Worm (Caenorhabditis elegans) whole organism, L4 larva: Measurements from ENCODE around the gene coa-1.

ENCODE experiments used
- F10B5.3 ChIP-seq: sonication (generic microtip); optimal IDR thresholded peaks from 2 replicates; lab custom pipeline; 2016; ENCODE audit warnings: mild to moderate bottlenecking, missing genetic modification characterization, missing compliant biosample characterization
- F26F4.8 ChIP-seq: fragments of 200-800 bp; sonication (Bioruptor generic); conservative IDR thresholded peaks from 2 replicates; pipeline ENCODE4 v1.3.6; 2022; ENCODE audit warnings: missing genetic modification characterization, missing compliant biosample characterization
- F49E8.2 ChIP-seq: sonication (generic microtip); optimal IDR thresholded peaks from 2 replicates; lab custom pipeline; 2016; ENCODE audit warnings: missing compliant biosample characterization, mild to moderate bottlenecking, missing genetic modification characterization, borderline replicate concordance
- R02D3.7 ChIP-seq: fragments of 150-350 bp; sonication (generic microtip); optimal IDR thresholded peaks from 3 replicates; lab custom pipeline; 2014; ENCODE audit warnings: missing biosample characterization, missing genetic modification characterization
- Y5F2A.4 ChIP-seq: fragments of 200-800 bp; sonication (Bioruptor generic); optimal IDR thresholded peaks from 2 replicates; lab custom pipeline; 2018; ENCODE audit warnings: mild to moderate bottlenecking, missing genetic modification characterization, missing compliant biosample characterization
- Y75B8A.6 ChIP-seq: fragments of 200-800 bp; sonication (Bioruptor generic); IDR thresholded peaks from 2 replicates; pipeline ENCODE4 v1.3.6; 2022; ENCODE audit warnings: missing genetic modification reagents, missing genetic modification characterization, missing compliant biosample characterization
- aha-1 ChIP-seq: fragments of 150-350 bp; peaks from one replicate; lab custom pipeline; 2014; ENCODE audit warnings: missing biosample characterization, missing genetic modification characterization
- aly-2 ChIP-seq: sonication (generic microtip); optimal IDR thresholded peaks from 2 replicates; lab custom pipeline; 2018; ENCODE audit warnings: missing biosample characterization, missing genetic modification characterization
- arid-1 ChIP-seq: fragments of 200-800 bp; sonication (Bioruptor generic); conservative IDR thresholded peaks from 2 replicates; pipeline ENCODE4 v1.3.6; 2022; ENCODE audit warnings: missing genetic modification reagents, missing genetic modification characterization, missing compliant biosample characterization
- attf-4 ChIP-seq: sonication (generic microtip); optimal IDR thresholded peaks from 3 replicates; lab custom pipeline; 2017; ENCODE audit warnings: missing biosample characterization, missing genetic modification characterization
- ceh-20 ChIP-seq: fragments of 200-800 bp; sonication (Bioruptor generic); IDR thresholded peaks from 2 replicates; pipeline ENCODE4 v1.3.6; 2022; ENCODE audit warnings: missing genetic modification reagents, missing genetic modification characterization, missing compliant biosample characterization
- ces-1 ChIP-seq: fragments of 150-350 bp; sonication (generic microtip); optimal IDR thresholded peaks from 4 replicates; lab custom pipeline; 2014; ENCODE audit warnings: missing biosample characterization, missing genetic modification reagents, missing genetic modification characterization
- cey-2 ChIP-seq: sonication (generic microtip); optimal IDR thresholded peaks from 3 replicates; lab custom pipeline; 2017; ENCODE audit warnings: missing genetic modification characterization, mild to moderate bottlenecking, missing compliant biosample characterization, antibody characterized with exemption, borderline replicate concordance; ENCODE audit not compliant: insufficient read depth
- daf-19 ChIP-seq: fragments of 200-800 bp; sonication (Bioruptor generic); conservative IDR thresholded peaks from 2 replicates; pipeline ENCODE4 v1.3.6; 2022; ENCODE audit warnings: missing genetic modification characterization, missing compliant biosample characterization
- daf-8 ChIP-seq: fragments of 200-800 bp; sonication (Bioruptor generic); IDR thresholded peaks from 2 replicates; pipeline ENCODE4 v1.3.6; 2022; ENCODE audit warnings: missing genetic modification characterization, missing compliant biosample characterization
- dmd-6 ChIP-seq: fragments of 200-800 bp; sonication (Bioruptor generic); IDR thresholded peaks from 2 replicates; pipeline ENCODE4 v1.3.6; 2022; ENCODE audit warnings: missing genetic modification reagents, missing genetic modification characterization, missing compliant biosample characterization
- fos-1 ChIP-seq: fragments of 150-350 bp; optimal IDR thresholded peaks from 2 replicates; lab custom pipeline; 2014; ENCODE audit warnings: missing biosample characterization, missing genetic modification characterization
- hif-1 ChIP-seq, 2 experiments: sonication (generic microtip); optimal IDR thresholded peaks; 2 replicates each; lab custom pipeline; 2016 to 2017; ENCODE audit warnings: missing compliant biosample characterization in 2 of 2, missing genetic modification characterization in 2 of 2, missing genetic modification reagents in 2 of 2, missing genotype in 2 of 2, mild to moderate bottlenecking in 1 of 2
- hlh-11 ChIP-seq: fragments of 200-800 bp; sonication (Bioruptor generic); optimal IDR thresholded peaks from 2 replicates; lab custom pipeline; 2018; ENCODE audit warnings: mild to moderate bottlenecking, missing genetic modification characterization, missing compliant biosample characterization
- hmg-1.1 ChIP-seq: fragments of 200-800 bp; sonication (Bioruptor generic); IDR thresholded peaks from 2 replicates; pipeline ENCODE4 v1.3.6; 2022; ENCODE audit warnings: missing genetic modification reagents, missing genetic modification characterization, missing compliant biosample characterization
- lim-7 ChIP-seq: fragments of 200-800 bp; sonication (Bioruptor generic); IDR thresholded peaks from 2 replicates; pipeline ENCODE4 v1.3.6; 2022; ENCODE audit warnings: missing genetic modification characterization, missing compliant biosample characterization
- lin-38 ChIP-seq: fragments of 200-800 bp; sonication (Bioruptor generic); IDR thresholded peaks from 2 replicates; pipeline ENCODE4 v1.3.6; 2022; ENCODE audit warnings: missing genetic modification reagents, missing genetic modification characterization, missing compliant biosample characterization
- lin-39 ChIP-seq: fragments of 150-350 bp; optimal IDR thresholded peaks from 2 replicates; lab custom pipeline; 2014; ENCODE audit warnings: missing biosample characterization, missing genetic modification reagents, missing genetic modification characterization
- lir-3 ChIP-seq: sonication (generic microtip); optimal IDR thresholded peaks from 2 replicates; lab custom pipeline; 2016; ENCODE audit warnings: mild to moderate bottlenecking, missing genetic modification characterization, missing compliant biosample characterization
- madf-9 ChIP-seq: fragments of 200-800 bp; sonication (Bioruptor generic); conservative IDR thresholded peaks from 2 replicates; pipeline ENCODE4 v1.3.6; 2022; ENCODE audit warnings: missing genetic modification reagents, missing genetic modification characterization, missing compliant biosample characterization
- mep-1 ChIP-seq: fragments of 150-350 bp; sonication (generic microtip); optimal IDR thresholded peaks from 3 replicates; lab custom pipeline; 2014; ENCODE audit warnings: missing biosample characterization, missing genetic modification characterization
- mes-2 ChIP-seq: sonication (generic microtip); optimal IDR thresholded peaks from 2 replicates; lab custom pipeline; 2016; ENCODE audit warnings: missing genotype, mild to moderate bottlenecking, missing genetic modification characterization, missing compliant biosample characterization; ENCODE audit not compliant: poor library complexity, severe bottlenecking
- nhr-10 ChIP-seq: fragments of 150-350 bp; optimal IDR thresholded peaks from 2 replicates; lab custom pipeline; 2014; ENCODE audit warnings: missing biosample characterization, missing genetic modification characterization
- nhr-102 ChIP-seq: sonication (generic microtip); optimal IDR thresholded peaks from 2 replicates; lab custom pipeline; 2016; ENCODE audit warnings: mild to moderate bottlenecking, missing genetic modification characterization, moderate library complexity, missing compliant biosample characterization
- nhr-11 ChIP-seq: fragments of 150-350 bp; optimal IDR thresholded peaks from 2 replicates; lab custom pipeline; 2014; ENCODE audit warnings: missing biosample characterization, missing genetic modification characterization
- nhr-25 ChIP-seq: sonication (generic microtip); optimal IDR thresholded peaks from 2 replicates; lab custom pipeline; 2017; ENCODE audit warnings: missing genetic modification characterization, mild to moderate bottlenecking, missing compliant biosample characterization, antibody characterized with exemption, moderate library complexity, borderline replicate concordance; ENCODE audit not compliant: insufficient read depth
- nhr-42 ChIP-seq: fragments of 200-800 bp; sonication (Bioruptor generic); IDR thresholded peaks from 2 replicates; pipeline ENCODE4 v1.3.6; 2022; ENCODE audit warnings: missing genetic modification characterization, missing compliant biosample characterization
- nhr-48 ChIP-seq: sonication (generic microtip); optimal IDR thresholded peaks from 2 replicates; lab custom pipeline; 2016; ENCODE audit warnings: mild to moderate bottlenecking, missing genetic modification characterization, missing compliant biosample characterization
- nhr-6 ChIP-seq: fragments of 150-350 bp; optimal IDR thresholded peaks from 2 replicates; lab custom pipeline; 2014; ENCODE audit warnings: missing biosample characterization, missing genetic modification characterization
- nhr-76 ChIP-seq: fragments of 150-350 bp; optimal IDR thresholded peaks from 2 replicates; lab custom pipeline; 2014; ENCODE audit warnings: missing biosample characterization, missing genetic modification characterization
- pha-4 ChIP-seq, 2 experiments: fragments of 150-350 bp in 1 of 2; fragments of 200-800 bp in 1 of 2; sonication (Bioruptor generic) in 1 of 2; IDR thresholded peaks in 1 of 2; optimal IDR thresholded peaks in 1 of 2; 2 replicates each; pipeline versions ENCODE4 v1.3.6 to Lab custom; 2014 to 2022; ENCODE audit warnings: missing genetic modification characterization in 2 of 2, missing genetic modification reagents in 2 of 2, missing biosample characterization in 1 of 2, missing compliant biosample characterization in 1 of 2
- rbr-2 ChIP-seq: sonication (generic microtip); optimal IDR thresholded peaks from 2 replicates; lab custom pipeline; 2016; ENCODE audit warnings: missing genotype, missing genetic modification characterization, missing compliant biosample characterization
- sdz-12 ChIP-seq: fragments of 200-800 bp; sonication (Bioruptor generic); optimal IDR thresholded peaks from 2 replicates; lab custom pipeline; 2018; ENCODE audit warnings: mild to moderate bottlenecking, missing genetic modification characterization, missing compliant biosample characterization
- skn-1 ChIP-seq: fragments of 150-350 bp; optimal IDR thresholded peaks from 2 replicates; lab custom pipeline; 2014; ENCODE audit warnings: missing biosample characterization, missing genetic modification characterization
- snpc-1.2 ChIP-seq: fragments of 200-800 bp; sonication (Bioruptor generic); IDR thresholded peaks from 2 replicates; pipeline ENCODE4 v1.3.6; 2022; ENCODE audit warnings: missing genetic modification reagents, missing genetic modification characterization, missing compliant biosample characterization
- tag-97 ChIP-seq: fragments of 200-800 bp; sonication (Bioruptor generic); IDR thresholded peaks from 2 replicates; pipeline ENCODE4 v1.3.6; 2022; ENCODE audit warnings: missing genetic modification characterization, missing compliant biosample characterization
- unc-130 ChIP-seq: sonication (generic microtip); optimal IDR thresholded peaks from 2 replicates; lab custom pipeline; 2016; ENCODE audit warnings: missing genetic modification reagents, missing genetic modification characterization, missing compliant biosample characterization
- unc-39 ChIP-seq: sonication (generic microtip); optimal IDR thresholded peaks from 2 replicates; lab custom pipeline; 2017; ENCODE audit warnings: missing biosample characterization, missing genetic modification characterization
- zag-1 ChIP-seq: fragments of 150-350 bp; optimal IDR thresholded peaks from 2 replicates; lab custom pipeline; 2014; ENCODE audit warnings: missing biosample characterization, missing genetic modification characterization
- zfp-2 ChIP-seq: sonication (generic microtip); optimal IDR thresholded peaks from 2 replicates; lab custom pipeline; 2016; ENCODE audit warnings: mild to moderate bottlenecking, missing genetic modification characterization, missing compliant biosample characterization
- zip-11 ChIP-seq: fragments of 200-800 bp; sonication (Bioruptor generic); IDR thresholded peaks from 2 replicates; pipeline ENCODE4 v1.3.6; 2022; ENCODE audit warnings: missing genetic modification characterization, missing compliant biosample characterization
- zip-2 ChIP-seq: fragments of 150-350 bp; optimal IDR thresholded peaks from 2 replicates; lab custom pipeline; 2014; ENCODE audit warnings: missing biosample characterization, missing genetic modification characterization

The coa-1 gene

ce11 chrIV:187336-187735, 17.8 kb upstream of the coa-1 start (continued):
- TF ChIP-seq cey-2 (tag; lab: Kevin White, UChicago) = no peak
- TF ChIP-seq nhr-11 (tag; lab: Kevin White, UChicago) = no peak
- TF ChIP-seq attf-4 = no peak
- TF ChIP-seq zfp-2 (tag; lab: Kevin White, UChicago) = no peak
- TF ChIP-seq aly-2 (tag; lab: Kevin White, UChicago) = no peak

DNA sequence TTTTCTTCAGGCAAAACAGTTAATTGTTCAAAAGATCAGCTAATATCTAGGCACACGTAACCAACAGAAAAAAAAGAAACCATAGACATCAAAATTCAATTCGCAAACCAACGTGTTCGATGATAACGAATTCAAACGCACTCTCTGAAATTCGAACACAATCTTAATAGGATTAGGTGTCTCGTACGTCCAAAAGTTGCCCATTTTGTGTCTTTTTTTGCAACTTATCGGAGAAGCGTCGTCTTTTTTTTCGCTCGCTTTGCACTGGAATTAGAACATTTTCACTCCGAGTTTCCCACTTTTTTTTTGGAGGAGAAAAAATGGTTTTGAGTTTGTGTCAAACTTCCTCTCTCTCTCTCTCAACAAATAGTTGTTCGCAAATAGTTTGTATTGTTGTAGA, 16.0 kb upstream of the coa-1 start:
- TF ChIP-seq dmd-6 (GFP tag; lab: Robert Waterston, UW) = peak; percentile 69
- no peak for TF ChIP-seq madf-9 (GFP tag; lab: Robert Waterston, UW)
- no peak for TF ChIP-seq rbr-2 (tag; lab: Kevin White, UChicago)
- no peak for TF ChIP-seq F10B5.3 (tag; lab: Kevin White, UChicago)
- no peak for TF ChIP-seq Y5F2A.4 (GFP tag; lab: Kevin White, UChicago)
- no peak for TF ChIP-seq lin-38 (GFP tag; lab: Robert Waterston, UW)

DNA sequence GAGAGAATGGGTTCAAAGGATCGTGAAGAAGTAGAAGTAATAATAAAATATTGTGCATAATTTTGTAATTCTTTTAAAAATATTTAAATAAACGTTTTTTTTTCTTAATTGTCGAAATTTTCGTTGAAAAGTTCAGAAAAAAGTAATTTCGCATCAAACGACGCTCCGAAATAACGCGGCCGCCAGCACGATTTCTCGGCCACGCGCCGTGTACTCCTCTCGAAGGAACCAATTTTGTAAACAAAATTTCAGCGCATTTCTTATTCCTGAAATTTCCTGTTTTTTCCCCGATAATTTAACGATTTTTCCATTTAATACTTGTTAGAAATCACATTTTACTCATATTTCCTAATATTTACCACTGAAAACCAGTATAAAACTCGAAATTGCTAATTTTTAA, 13.1 kb upstream of the coa-1 start, which contains the start of gene Y38C1AA.12:
TSS of gene Y38C1AA.12 (plus strand) at position 211 of the 400 bp plus-strand sequence.
- TF ChIP-seq hif-1 (tag; optimal IDR thresholded peaks at IDR 0.05; lab: Kevin White, UChicago) (peak in 1 of 2 experiments; percentile 92), aha-1 (no peak), pha-4 (GFP tag; IDR thresholded peaks at IDR 0.05; lab: Robert Waterston, UW) (peak; percentile 30; the same call in 1 of the 2 replicates), pha-4 (tag; optimal IDR thresholded peaks at IDR 0.05; lab: Kevin White, UChicago) (no peak), F49E8.2 (tag; lab: Kevin White, UChicago) (peak; percentile 56), attf-4 (no peak), unc-130 (GFP tag; lab: Kevin White, UChicago) (peak; percentile 90), tag-97 (GFP tag; lab: Robert Waterston, UW) (no peak), lir-3 (tag; lab: Kevin White, UChicago) (no peak), fos-1 (tag; lab: Kevin White, UChicago) (no peak), daf-8 (GFP tag; lab: Robert Waterston, UW) (no peak), Y75B8A.6 (GFP tag; lab: Robert Waterston, UW) (no peak), nhr-11 (tag; lab: Kevin White, UChicago) (no peak), arid-1 (GFP tag; lab: Robert Waterston, UW) (no peak), mep-1 (tag; lab: Kevin White, UChicago) (peak; percentile 66), ces-1 (no peak), rbr-2 (tag; lab: Kevin White, UChicago) (peak; percentile 70), nhr-76 (tag; lab: Kevin White, UChicago) (no peak), madf-9 (GFP tag; lab: Robert Waterston, UW) (peak; percentile 67), F26F4.8 (GFP tag; lab: Robert Waterston, UW) (no peak), nhr-10 (no peak), hlh-11 (no peak), ceh-20 (GFP tag; lab: Robert Waterston, UW) (no peak), lin-39 (tag; lab: Kevin White, UChicago) (no peak), unc-39 (tag; lab: Kevin White, UChicago) (no peak), sdz-12 (GFP tag; lab: Kevin White, UChicago) (peak; percentile 80), zip-11 (GFP tag; lab: Robert Waterston, UW) (no peak), nhr-48 (tag; lab: Kevin White, UChicago) (no peak), zag-1 (tag; lab: Kevin White, UChicago) (no peak), nhr-25 (tag; lab: Kevin White, UChicago) (no peak), lim-7 (GFP tag; lab: Robert Waterston, UW) (no peak), skn-1 (tag; lab: Kevin White, UChicago) (no peak), snpc-1.2 (GFP tag; lab: Robert Waterston, UW) (no peak), Y5F2A.4 (GFP tag; lab: Kevin White, UChicago) (no peak), mes-2 (tag; lab: Kevin White, UChicago) (peak; percentile 99), zip-2 (tag; lab: Kevin White, UChicago) (no peak), R02D3.7 (no peak), hmg-1.1 (0 out of 2 replicates have a peak, but pooled peaks have one; percentile 44), nhr-102 (peak; percentile 57), nhr-42 (no peak), daf-19 (GFP tag; lab: Robert Waterston, UW) (no peak), nhr-6 (tag; lab: Kevin White, UChicago) (peak; percentile 72)
